Worm (Caenorhabditis elegans) whole organism, mixed stage, embryonic: ENCODE data around the gene srz-13.

Experiments
- bed-3 ChIP-seq: fragments of 200-800 bp; sonication (Bioruptor generic); optimal IDR thresholded peaks from 3 replicates; lab custom pipeline; 2018; ENCODE audit warnings: mild to moderate bottlenecking, missing genetic modification characterization, moderate library complexity, missing compliant biosample characterization
- blmp-1 ChIP-seq: fragments of 150-350 bp; optimal IDR thresholded peaks from 2 replicates; lab custom pipeline; 2014; ENCODE audit warnings: missing biosample characterization, missing genetic modification characterization
- ceh-39 ChIP-seq: fragments of 150-350 bp; optimal IDR thresholded peaks from 2 replicates; lab custom pipeline; 2014; ENCODE audit warnings: missing biosample characterization, missing genetic modification characterization
- ceh-43 ChIP-seq: fragments of 200-800 bp; sonication (Bioruptor generic); optimal IDR thresholded peaks from 2 replicates; lab custom pipeline; 2018; ENCODE audit warnings: mild to moderate bottlenecking, missing genetic modification characterization, moderate library complexity, missing compliant biosample characterization
- ceh-83 ChIP-seq: fragments of 200-800 bp; sonication (Bioruptor generic); optimal IDR thresholded peaks from 2 replicates; lab custom pipeline; 2018; ENCODE audit warnings: mild to moderate bottlenecking, missing genetic modification characterization, missing compliant biosample characterization
- ces-1 ChIP-seq: fragments of 150-350 bp; optimal IDR thresholded peaks from 2 replicates; lab custom pipeline; 2014; ENCODE audit warnings: missing biosample characterization, missing genetic modification reagents, missing genetic modification characterization
- drap-1 ChIP-seq: fragments of 200-800 bp; sonication (Bioruptor generic); optimal IDR thresholded peaks from 3 replicates; lab custom pipeline; 2018; ENCODE audit warnings: mild to moderate bottlenecking, missing genetic modification characterization, missing compliant biosample characterization
- elt-1 ChIP-seq: sonication (generic microtip); optimal IDR thresholded peaks from 2 replicates; lab custom pipeline; 2017; ENCODE audit warnings: missing genetic modification characterization, mild to moderate bottlenecking, missing compliant biosample characterization, antibody characterized with exemption, moderate library complexity, borderline replicate concordance; ENCODE audit not compliant: insufficient read depth
- elt-3 ChIP-seq: fragments of 150-350 bp; optimal IDR thresholded peaks from 2 replicates; lab custom pipeline; 2014; ENCODE audit warnings: missing biosample characterization, missing genetic modification characterization
- flh-1 ChIP-seq: fragments of 200-800 bp; sonication (Bioruptor generic); optimal IDR thresholded peaks from 2 replicates; lab custom pipeline; 2018; ENCODE audit warnings: mild to moderate bottlenecking, missing genetic modification characterization, moderate library complexity, missing compliant biosample characterization
- ham-2 ChIP-seq: fragments of 200-800 bp; sonication (Bioruptor generic); optimal IDR thresholded peaks from 2 replicates; lab custom pipeline; 2018; ENCODE audit warnings: mild to moderate bottlenecking, missing genetic modification characterization, missing compliant biosample characterization
- hlh-1 ChIP-seq: fragments of 150-350 bp; optimal IDR thresholded peaks from 2 replicates; lab custom pipeline; 2014; ENCODE audit warnings: missing biosample characterization, missing genetic modification reagents, missing genetic modification characterization
- lin-13 ChIP-seq: fragments of 150-350 bp; optimal IDR thresholded peaks from 2 replicates; lab custom pipeline; 2014; ENCODE audit warnings: missing biosample characterization, missing genetic modification characterization
- lin-32 ChIP-seq: fragments of 200-800 bp; sonication (Bioruptor generic); optimal IDR thresholded peaks from 2 replicates; lab custom pipeline; 2018; ENCODE audit warnings: mild to moderate bottlenecking, missing genetic modification characterization, missing compliant biosample characterization
- mep-1 ChIP-seq: fragments of 150-350 bp; optimal IDR thresholded peaks from 2 replicates; lab custom pipeline; 2017; ENCODE audit warnings: missing biosample characterization, missing genetic modification reagents, missing genetic modification characterization, inconsistent platforms
- nhr-12 ChIP-seq: fragments of 150-350 bp; optimal IDR thresholded peaks from 2 replicates; lab custom pipeline; 2014; ENCODE audit warnings: missing biosample characterization, missing genetic modification characterization
- nhr-2 ChIP-seq: fragments of 150-350 bp; optimal IDR thresholded peaks from 2 replicates; lab custom pipeline; 2014; ENCODE audit warnings: missing biosample characterization, missing genetic modification characterization
- nhr-28 ChIP-seq: fragments of 150-350 bp; optimal IDR thresholded peaks from 2 replicates; lab custom pipeline; 2014; ENCODE audit warnings: missing biosample characterization, missing genetic modification characterization
- nhr-76 ChIP-seq: sonication (generic microtip); optimal IDR thresholded peaks from 2 replicates; lab custom pipeline; 2017; ENCODE audit warnings: missing biosample characterization, missing genetic modification characterization
- pha-4 ChIP-seq: fragments of 150-350 bp; optimal IDR thresholded peaks from 2 replicates; lab custom pipeline; 2018; ENCODE audit warnings: missing biosample characterization, missing genetic modification reagents, missing genetic modification characterization
- snpc-4 ChIP-seq: fragments of 150-350 bp; optimal IDR thresholded peaks from 2 replicates; lab custom pipeline; 2014; ENCODE audit warnings: missing biosample characterization, missing genetic modification characterization
- sptf-1 ChIP-seq: sonication (generic microtip); optimal IDR thresholded peaks from 2 replicates; lab custom pipeline; 2017; ENCODE audit warnings: mild to moderate bottlenecking, missing genetic modification characterization, moderate library complexity, missing compliant biosample characterization
- tbx-8 ChIP-seq: fragments of 200-800 bp; sonication (Bioruptor generic); optimal IDR thresholded peaks from 2 replicates; lab custom pipeline; 2018; ENCODE audit warnings: mild to moderate bottlenecking, missing genetic modification characterization, moderate library complexity, missing compliant biosample characterization
- unc-120 ChIP-seq: sonication (generic microtip); optimal IDR thresholded peaks from 2 replicates; lab custom pipeline; 2017; ENCODE audit warnings: missing genetic modification characterization, missing compliant biosample characterization; ENCODE audit not compliant: poor library complexity, severe bottlenecking
- unc-39 ChIP-seq: fragments of 150-350 bp; optimal IDR thresholded peaks from 2 replicates; lab custom pipeline; 2014; ENCODE audit warnings: missing biosample characterization, missing genetic modification characterization
- zip-8 ChIP-seq: fragments of 150-350 bp; optimal IDR thresholded peaks from 2 replicates; lab custom pipeline; 2014; ENCODE audit warnings: missing biosample characterization, missing genetic modification characterization
- ztf-11 ChIP-seq: fragments of 150-350 bp; optimal IDR thresholded peaks from 2 replicates; lab custom pipeline; 2014; ENCODE audit warnings: missing biosample characterization, missing genetic modification characterization

The srz-13 gene

DNA sequence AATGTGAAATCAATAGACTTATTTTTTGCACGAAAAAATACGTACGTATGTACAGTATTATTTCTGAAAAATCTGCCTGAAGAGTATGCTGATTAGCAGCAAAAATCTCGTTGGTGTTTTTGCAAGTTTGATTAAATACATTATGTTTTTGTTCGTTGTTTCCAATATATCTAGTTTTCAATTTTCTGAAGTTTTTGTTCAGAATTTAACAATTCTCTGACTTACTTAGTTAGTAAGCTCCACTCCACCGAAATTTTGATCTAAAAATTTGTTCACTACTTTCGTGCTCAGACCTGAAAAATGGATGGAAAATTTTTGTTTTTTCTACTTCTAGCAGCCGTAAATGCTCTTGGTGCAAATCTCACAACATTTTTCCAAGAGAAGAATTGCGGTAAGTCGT is 22.7 kb downstream of the srz-13 start, which contains the start of gene irld-26:
TSS of gene irld-26 (plus strand) at position 301 of the 400 bp plus-strand sequence.
- TF ChIP-seq mep-1 (tag; lab: Kevin White, UChicago): no peak
- no peak for TF ChIP-seq bed-3 (GFP tag; lab: Kevin White, UChicago)
- no peak for TF ChIP-seq elt-1 (tag; lab: Kevin White, UChicago)
- no peak for TF ChIP-seq ham-2
- TF ChIP-seq sptf-1 (tag; lab: Kevin White, UChicago): no peak
- TF ChIP-seq ztf-11 (tag; lab: Kevin White, UChicago): no peak
- TF ChIP-seq pha-4 (tag; lab: Kevin White, UChicago): no peak
- no peak for TF ChIP-seq flh-1 (GFP tag; lab: Kevin White, UChicago)

DNA sequence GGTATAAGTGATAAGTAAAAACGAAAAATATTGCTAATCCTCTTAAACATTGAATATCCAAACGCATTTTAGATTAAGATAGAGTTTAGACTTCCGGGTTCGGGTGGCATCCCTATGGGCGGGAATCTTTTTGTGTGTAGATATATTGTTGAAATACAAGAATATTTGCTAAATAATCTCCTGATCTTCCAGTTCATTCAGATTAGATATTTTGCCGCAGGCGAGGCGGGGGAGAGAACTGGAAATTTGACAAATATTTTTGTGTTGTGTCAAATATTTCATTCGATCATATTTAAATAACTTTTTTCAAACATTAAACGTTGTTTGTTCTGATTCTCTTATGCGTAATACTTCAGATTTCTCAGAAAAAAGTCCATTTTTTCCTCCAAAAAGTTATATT is 27.6 kb downstream of the srz-13 start, which contains the start of gene oac-15:
TSS of gene oac-15 (minus strand) at position 101 of the 400 bp plus-strand sequence.
- no peak for TF ChIP-seq hlh-1
- no peak for TF ChIP-seq pha-4 (tag; lab: Kevin White, UChicago)
- no peak for TF ChIP-seq ceh-43 (GFP tag; lab: Kevin White, UChicago)
- no peak for TF ChIP-seq lin-13 (tag; lab: Kevin White, UChicago)
- no peak for TF ChIP-seq drap-1 (GFP tag; lab: Kevin White, UChicago)
- TF ChIP-seq nhr-12: no peak
- TF ChIP-seq lin-32 (GFP tag; lab: Kevin White, UChicago): no peak
- no peak for TF ChIP-seq zip-8 (tag; lab: Kevin White, UChicago)
- TF ChIP-seq ceh-83 (GFP tag; lab: Kevin White, UChicago): no peak
- no peak for TF ChIP-seq elt-1 (tag; lab: Kevin White, UChicago)
- no peak for TF ChIP-seq mep-1 (tag; lab: Kevin White, UChicago)
- TF ChIP-seq nhr-76 (tag; lab: Kevin White, UChicago): no peak
- TF ChIP-seq elt-3 (tag; lab: Kevin White, UChicago): no peak
- no peak for TF ChIP-seq nhr-28

DNA sequence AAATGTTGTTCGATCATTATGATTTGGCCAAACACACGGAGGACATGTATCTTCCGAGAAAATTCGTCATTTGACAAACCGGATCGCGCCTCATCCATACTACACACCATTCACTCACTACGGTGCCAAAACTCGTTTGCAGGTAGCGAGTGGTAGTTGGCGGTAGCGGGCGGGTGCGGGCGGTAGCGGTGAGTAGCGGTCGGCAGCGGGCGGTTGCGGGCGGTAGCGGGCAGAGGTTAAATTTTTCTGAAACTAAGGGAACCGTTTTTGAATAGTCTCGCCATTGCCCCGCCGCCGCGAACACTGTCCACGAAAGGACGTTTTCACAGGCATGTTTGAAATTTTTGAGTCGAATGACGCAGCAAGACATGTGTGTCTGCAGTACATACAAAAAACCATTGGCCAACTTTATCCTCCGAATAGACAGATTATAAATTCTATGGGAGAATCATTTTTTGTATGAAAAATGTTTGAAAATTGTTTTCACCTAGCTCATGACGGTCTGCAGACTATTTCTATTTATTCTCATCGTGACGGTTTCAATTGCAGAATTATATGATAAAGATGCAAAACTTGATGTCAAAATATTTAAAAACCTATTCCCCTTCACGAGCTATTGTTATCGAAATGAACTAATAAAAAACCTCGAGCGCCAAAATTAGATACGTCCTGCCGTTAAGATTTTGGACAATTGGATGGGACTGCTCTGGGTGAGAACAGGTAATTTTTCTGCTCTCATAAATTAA is 28.2 kb downstream of the srz-13 start, which contains the start of gene F11A5.16:
TSS of gene F11A5.16 (plus strand) at position 696 of the 746 bp plus-strand sequence.
- no peak for TF ChIP-seq unc-120 (tag; lab: Kevin White, UChicago)
- TF ChIP-seq unc-39 (tag; lab: Kevin White, UChicago): no peak
- TF ChIP-seq ham-2: no peak
- TF ChIP-seq snpc-4 (tag; lab: Kevin White, UChicago): no peak
- TF ChIP-seq tbx-8 (GFP tag; lab: Kevin White, UChicago): no peak
- TF ChIP-seq ceh-83 (GFP tag; lab: Kevin White, UChicago): no peak

DNA sequence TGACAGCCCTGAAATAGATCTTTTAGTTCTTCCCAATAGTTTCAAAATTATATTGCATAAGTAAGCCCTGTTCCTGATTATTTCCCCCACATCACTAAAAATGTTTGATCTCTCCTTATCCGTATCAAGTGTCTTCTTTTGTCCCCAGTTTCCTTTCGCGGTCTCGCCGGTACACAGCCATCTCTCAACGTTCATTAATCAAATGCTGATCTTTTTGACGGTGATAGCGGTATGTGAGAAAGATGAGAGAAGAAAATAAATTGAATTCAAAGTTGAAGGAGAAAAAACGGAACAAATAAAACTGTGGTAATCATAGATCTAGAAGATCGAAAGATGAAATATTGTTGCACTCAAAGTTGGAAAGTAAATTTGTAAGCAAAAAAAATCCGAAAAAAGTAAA is 29.5 kb downstream of the srz-13 start:
- no peak for TF ChIP-seq nhr-28
- no peak for TF ChIP-seq lin-32 (GFP tag; lab: Kevin White, UChicago)

DNA sequence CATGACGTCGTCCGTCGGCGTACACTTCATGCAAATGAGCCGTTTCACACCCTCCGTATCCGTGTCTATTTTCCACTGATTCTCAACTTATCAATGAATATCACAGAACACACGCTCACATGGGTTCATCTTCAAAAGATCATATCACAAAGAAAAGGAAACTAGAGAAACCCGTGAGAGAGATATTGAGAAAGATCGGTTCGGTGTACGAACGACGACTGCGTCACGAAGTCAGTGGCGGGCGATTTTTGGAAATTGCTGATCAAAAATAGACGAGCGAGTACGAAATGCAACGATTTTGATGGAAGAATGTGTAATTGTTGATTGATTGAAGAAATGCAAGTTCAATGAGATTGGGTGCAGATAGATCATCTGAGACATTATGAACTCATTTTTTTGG is 31.1 kb downstream of the srz-13 start:
- TF ChIP-seq nhr-76 (tag; lab: Kevin White, UChicago): no peak
- TF ChIP-seq drap-1 (GFP tag; lab: Kevin White, UChicago): no peak
- TF ChIP-seq ces-1: no peak
- TF ChIP-seq pha-4 (tag; lab: Kevin White, UChicago): no peak
- TF ChIP-seq snpc-4 (tag; lab: Kevin White, UChicago): no peak
- no peak for TF ChIP-seq ceh-39 (tag; lab: Kevin White, UChicago)
- TF ChIP-seq flh-1 (GFP tag; lab: Kevin White, UChicago): no peak
- TF ChIP-seq unc-120 (tag; lab: Kevin White, UChicago): no peak
- no peak for TF ChIP-seq ham-2
- TF ChIP-seq mep-1 (tag; lab: Kevin White, UChicago): no peak
- TF ChIP-seq elt-3 (tag; lab: Kevin White, UChicago): no peak
- no peak for TF ChIP-seq nhr-2
- no peak for TF ChIP-seq nhr-12
- TF ChIP-seq hlh-1: no peak
- TF ChIP-seq ceh-83 (GFP tag; lab: Kevin White, UChicago): no peak
- TF ChIP-seq lin-32 (GFP tag; lab: Kevin White, UChicago): no peak
- TF ChIP-seq elt-1 (tag; lab: Kevin White, UChicago): no peak
- no peak for TF ChIP-seq blmp-1 (tag; lab: Kevin White, UChicago)
